Worm (Caenorhabditis elegans) whole organism, midembryonic: ENCODE data around the gene T04G9.7.

Source experiments
- flt-1 ChIP-seq: fragments of 200-800 bp; sonication (Bioruptor generic); IDR thresholded peaks from 2 replicates; pipeline ENCODE4 v1.3.6; 2022; ENCODE audit warnings: missing genetic modification characterization, missing compliant biosample characterization
- ztf-29 ChIP-seq: fragments of 200-800 bp; sonication (Bioruptor generic); IDR thresholded peaks from 2 replicates; pipeline ENCODE4 v1.3.6; 2022; ENCODE audit warnings: missing genetic modification reagents, missing genetic modification characterization, missing compliant biosample characterization

DNA sequence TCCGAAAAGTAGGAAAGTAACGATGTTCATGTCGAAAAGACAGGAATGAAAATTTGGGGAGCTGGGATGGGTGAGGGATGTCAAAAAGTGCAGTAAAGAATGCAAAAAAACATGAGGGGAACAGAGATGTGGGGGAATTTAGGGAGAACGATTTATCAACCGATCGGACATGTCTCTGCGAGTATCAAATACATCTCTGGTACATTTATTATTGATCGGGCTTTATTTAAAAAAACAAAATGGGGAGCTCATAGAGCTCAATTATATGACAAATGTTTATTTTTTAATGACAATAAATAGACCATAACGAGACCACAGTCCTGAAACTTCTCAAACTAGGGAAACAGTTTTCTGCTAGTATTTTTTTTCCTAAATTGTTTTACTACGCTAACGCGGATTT lies 40.1 kb downstream of the T04G9.7 start, which contains the start of gene F25E2.2:
- TF ChIP-seq ztf-29, result no peak
- no peak for TF ChIP-seq flt-1 (GFP tag; lab: Robert Waterston, UW)
